Worm (Caenorhabditis elegans): ENCODE measurements around the gene rcs-1.

Gene rcs-1

ce11 chrX:8791821-8792220 is 36.5 kb downstream of the rcs-1 start, which contains the start of gene chup-1:
TSS of gene chup-1 (plus strand) at chrX:8792160.
- TF ChIP-seq mep-1 (tag; optimal IDR thresholded peaks at IDR 0.05) (peak; percentile 68), elt-1 (tag; optimal IDR thresholded peaks at IDR 0.05; ENCODE audit: borderline replicate concordance, insufficient read depth) (no peak), mls-2 (tag; optimal IDR thresholded peaks at IDR 0.05) (no peak), nhr-2 (tag; optimal IDR thresholded peaks at IDR 0.05) (no peak), nhr-12 (tag; optimal IDR thresholded peaks at IDR 0.05) (no peak), snpc-4 (tag; optimal IDR thresholded peaks at IDR 0.05) (no peak), nhr-28 (tag; optimal IDR thresholded peaks at IDR 0.05) (no peak), bed-3 (GFP tag; optimal IDR thresholded peaks at IDR 0.05) (no peak), elt-3 (tag; optimal IDR thresholded peaks at IDR 0.05) (no peak), ceh-39 (tag; optimal IDR thresholded peaks at IDR 0.05) (peak; percentile 58), ceh-83 (GFP tag; optimal IDR thresholded peaks at IDR 0.05) (no peak), tbx-8 (GFP tag; optimal IDR thresholded peaks at IDR 0.05) (no peak), unc-120 (tag; optimal IDR thresholded peaks at IDR 0.05; ENCODE audit: poor library complexity, severe bottlenecking) (no peak), nhr-237 (tag; optimal IDR thresholded peaks at IDR 0.05) (no peak), hlh-1 (tag; optimal IDR thresholded peaks at IDR 0.05) (peak; percentile 38), lsy-2 (tag; optimal IDR thresholded peaks at IDR 0.05) (no peak), ztf-11 (tag; optimal IDR thresholded peaks at IDR 0.05) (no peak), cnd-1 (tag; optimal IDR thresholded peaks at IDR 0.05) (no peak), drap-1 (GFP tag; optimal IDR thresholded peaks at IDR 0.05) (no peak), pha-4 (tag; optimal IDR thresholded peaks at IDR 0.05) (no peak), lin-13 (tag; optimal IDR thresholded peaks at IDR 0.05) (peak; percentile 20), M03D4.4 (tag; optimal IDR thresholded peaks at IDR 0.05) (no peak), sem-2 (GFP tag; optimal IDR thresholded peaks at IDR 0.05) (no peak), unc-62 (GFP tag; optimal IDR thresholded peaks at IDR 0.05) (no peak), lin-32 (GFP tag; optimal IDR thresholded peaks at IDR 0.05) (peak; percentile 56), nhr-76 (tag; optimal IDR thresholded peaks at IDR 0.05) (no peak)

- TF ChIP-seq ceh-43 (GFP tag; optimal IDR thresholded peaks at IDR 0.05), result no peak
- no peak for TF ChIP-seq unc-120 (tag; optimal IDR thresholded peaks at IDR 0.05; ENCODE audit: poor library complexity, severe bottlenecking)
- TF ChIP-seq nhr-237 (tag; optimal IDR thresholded peaks at IDR 0.05), result no peak
- TF ChIP-seq unc-39 (tag; optimal IDR thresholded peaks at IDR 0.05), result no peak
- TF ChIP-seq mls-2 (tag; optimal IDR thresholded peaks at IDR 0.05), result no peak
- no peak for TF ChIP-seq lsy-2 (tag; optimal IDR thresholded peaks at IDR 0.05)
- no peak for TF ChIP-seq zip-8 (tag; optimal IDR thresholded peaks at IDR 0.05)
- no peak for TF ChIP-seq snpc-4 (tag; optimal IDR thresholded peaks at IDR 0.05)
- no peak for TF ChIP-seq flh-1 (GFP tag; optimal IDR thresholded peaks at IDR 0.05)
- no peak for TF ChIP-seq lin-32 (GFP tag; optimal IDR thresholded peaks at IDR 0.05)
- no peak for TF ChIP-seq cnd-1 (tag; optimal IDR thresholded peaks at IDR 0.05)
- TF ChIP-seq sem-2 (GFP tag; optimal IDR thresholded peaks at IDR 0.05), result no peak
Observed at ce11 chrX:8790093-8790492, 38.2 kb downstream of the rcs-1 start.

- TF ChIP-seq unc-62 (GFP tag; optimal IDR thresholded peaks at IDR 0.05) (peak; percentile 80), hlh-1 (tag; optimal IDR thresholded peaks at IDR 0.05) (peak; percentile 100), lsy-2 (tag; optimal IDR thresholded peaks at IDR 0.05) (no peak), blmp-1 (tag; optimal IDR thresholded peaks at IDR 0.05) (no peak), lin-13 (tag; optimal IDR thresholded peaks at IDR 0.05) (no peak), unc-120 (tag; optimal IDR thresholded peaks at IDR 0.05; ENCODE audit: poor library complexity, severe bottlenecking) (peak; percentile 97)
Observed at ce11 chrX:8789014-8789506, 39.3 kb downstream of the rcs-1 start, which contains the start of gene unc-27. TSS of gene unc-27 (plus strand) at chrX:8789456.

ce11 chrX:8787689-8788222 is 40.6 kb downstream of the rcs-1 start:
- peak; percentile 27 for TF ChIP-seq unc-120 (tag; optimal IDR thresholded peaks at IDR 0.05; ENCODE audit: poor library complexity, severe bottlenecking)
- no peak for TF ChIP-seq mls-2 (tag; optimal IDR thresholded peaks at IDR 0.05)
- peak; percentile 35 for TF ChIP-seq hlh-1 (tag; optimal IDR thresholded peaks at IDR 0.05)

ce11 chrX:8786687-8787086 is 41.7 kb downstream of the rcs-1 start:
- TF ChIP-seq nhr-76 (tag; optimal IDR thresholded peaks at IDR 0.05) (no peak), nhr-28 (tag; optimal IDR thresholded peaks at IDR 0.05) (no peak), hlh-1 (tag; optimal IDR thresholded peaks at IDR 0.05) (peak; percentile 93), drap-1 (GFP tag; optimal IDR thresholded peaks at IDR 0.05) (no peak), ztf-11 (tag; optimal IDR thresholded peaks at IDR 0.05) (no peak), elt-1 (tag; optimal IDR thresholded peaks at IDR 0.05; ENCODE audit: borderline replicate concordance, insufficient read depth) (no peak), ceh-39 (tag; optimal IDR thresholded peaks at IDR 0.05) (no peak), sem-2 (GFP tag; optimal IDR thresholded peaks at IDR 0.05) (no peak)
